Fruit fly (Drosophila melanogaster) whole organism, embryonic: ENCODE measurements around the gene Tlk.
A peak's percentile ranks its signal among the peaks of the same experiment; 100 is the strongest.

ENCODE experiments used
- Adf1 ChIP-seq: fragments of 200-800 bp; sonication (Bioruptor generic); IDR thresholded peaks from 2 replicates; pipeline ENCODE4 v1.3.6; 2022; ENCODE audit warnings: missing biosample characterization, missing genetic modification characterization
- Atf3 ChIP-seq: fragments of 200-800 bp; sonication (Bioruptor generic); optimal IDR thresholded peaks from 3 replicates; lab custom pipeline; 2016; ENCODE audit warnings: missing biosample characterization, missing genetic modification characterization
- CG11695 ChIP-seq: fragments of 200-800 bp; sonication (Bioruptor generic); IDR thresholded peaks from 3 replicates; pipeline ENCODE4 v1.3.6; 2022; ENCODE audit warnings: missing biosample characterization, missing genetic modification characterization
- CG12219 ChIP-seq: fragments of 200-800 bp; sonication (Bioruptor generic); optimal IDR thresholded peaks from 3 replicates; lab custom pipeline; 2018; ENCODE audit warnings: missing biosample characterization, mild to moderate bottlenecking, missing genetic modification characterization
- CG13296 ChIP-seq: fragments of 200-800 bp; sonication (Bioruptor generic); optimal IDR thresholded peaks from 3 replicates; lab custom pipeline; 2018; ENCODE audit warnings: missing biosample characterization, mild to moderate bottlenecking, missing genetic modification characterization
- CG14050 ChIP-seq: fragments of 200-800 bp; sonication (Bioruptor generic); IDR thresholded peaks from 3 replicates; pipeline ENCODE4 v1.3.6; 2022; ENCODE audit warnings: missing biosample characterization, missing genetic modification characterization
- CG14860 ChIP-seq: fragments of 200-800 bp; sonication (Bioruptor generic); IDR thresholded peaks from 3 replicates; pipeline ENCODE4 v1.3.6; 2022; ENCODE audit warnings: missing biosample characterization, missing genetic modification characterization; ENCODE audit not compliant: partially characterized antibody
- CG15269 ChIP-seq: fragments of 200-800 bp; sonication (Bioruptor generic); optimal IDR thresholded peaks from 2 replicates; lab custom pipeline; 2018; ENCODE audit warnings: missing biosample characterization, mild to moderate bottlenecking, missing genetic modification characterization, moderate library complexity
- CG16813 ChIP-seq: fragments of 200-800 bp; sonication (Bioruptor generic); IDR thresholded peaks from 3 replicates; pipeline ENCODE4 v1.3.6; 2022; ENCODE audit warnings: missing biosample characterization, missing genetic modification characterization; ENCODE audit not compliant: partially characterized antibody
- CG17385 ChIP-seq: fragments of 200-800 bp; sonication (Bioruptor generic); optimal IDR thresholded peaks from 3 replicates; lab custom pipeline; 2018; ENCODE audit warnings: missing biosample characterization, mild to moderate bottlenecking, missing genetic modification characterization
- CG30020 ChIP-seq: fragments of 200-800 bp; optimal IDR thresholded peaks from 2 replicates; lab custom pipeline; 2019; ENCODE audit warnings: missing biosample characterization, mild to moderate bottlenecking, missing genetic modification characterization, moderate library complexity
- CG30431 ChIP-seq: fragments of 200-800 bp; sonication (Bioruptor generic); optimal IDR thresholded peaks from 2 replicates; lab custom pipeline; 2017; ENCODE audit warnings: missing biosample characterization, missing genetic modification characterization
- CG31365 ChIP-seq: fragments of 200-800 bp; sonication (Bioruptor generic); optimal IDR thresholded peaks from 2 replicates; lab custom pipeline; 2018; ENCODE audit warnings: missing biosample characterization, mild to moderate bottlenecking, missing genetic modification characterization
- CG4282 ChIP-seq: fragments of 200-800 bp; sonication (Bioruptor generic); optimal IDR thresholded peaks from 2 replicates; lab custom pipeline; 2016; ENCODE audit warnings: missing biosample characterization, missing genetic modification characterization
- CG4360 ChIP-seq: fragments of 200-800 bp; sonication (Bioruptor generic); IDR thresholded peaks from 2 replicates; pipeline ENCODE4 v1.3.6; 2022; ENCODE audit warnings: missing biosample characterization, missing genetic modification characterization
- CG5180 ChIP-seq: fragments of 200-800 bp; sonication (Bioruptor generic); optimal IDR thresholded peaks from 3 replicates; lab custom pipeline; 2017; ENCODE audit warnings: missing biosample characterization, missing genetic modification characterization, mild to moderate bottlenecking, moderate library complexity, missing genetic modification reagents
- CG8290 ChIP-seq, 3 experiments: fragments of 200-800 bp; sonication (Bioruptor generic); optimal IDR thresholded peaks; 2 replicates each; lab custom pipeline; 2016 to 2019; ENCODE audit warnings: missing biosample characterization in 3 of 3, missing genetic modification characterization in 3 of 3, mild to moderate bottlenecking in 2 of 3, moderate library complexity in 1 of 3
- CG8359 ChIP-seq: fragments of 200-800 bp; sonication (Bioruptor generic); optimal IDR thresholded peaks from 2 replicates; lab custom pipeline; 2017; ENCODE audit warnings: missing biosample characterization, mild to moderate bottlenecking, missing genetic modification characterization, borderline replicate concordance
- CkIIα-i1 ChIP-seq: fragments of 200-800 bp; sonication (Bioruptor generic); IDR thresholded peaks from 2 replicates; pipeline ENCODE4 v1.3.6; 2022; ENCODE audit warnings: missing biosample characterization, missing genetic modification characterization
- CrebB ChIP-seq: fragments of 200-800 bp; sonication (Bioruptor generic); optimal IDR thresholded peaks from 3 replicates; lab custom pipeline; 2018; ENCODE audit warnings: missing biosample characterization, mild to moderate bottlenecking, missing genetic modification characterization
- D ChIP-seq, 2 experiments: fragments of 200-800 bp in 1 of 2; fragments of >200 bp in 1 of 2; sonication (Bioruptor generic) in 1 of 2; optimal IDR thresholded peaks; 2 replicates in 1 of 2; 3 replicates in 1 of 2; lab custom pipeline; 2017; ENCODE audit warnings: mild to moderate bottlenecking in 1 of 2, missing biosample characterization in 1 of 2, missing genetic modification characterization in 1 of 2, missing genetic modification reagents in 1 of 2
- Deaf1 ChIP-seq: fragments of 200-800 bp; optimal IDR thresholded peaks from 3 replicates; lab custom pipeline; 2019; ENCODE audit warnings: missing biosample characterization, mild to moderate bottlenecking, missing genetic modification characterization, moderate library complexity
- Doc3 ChIP-seq: fragments of 200-800 bp; sonication (Bioruptor generic); IDR thresholded peaks from 3 replicates; pipeline ENCODE4 v1.3.6; 2022; ENCODE audit warnings: missing biosample characterization, missing genetic modification characterization; ENCODE audit not compliant: partially characterized antibody
- Elba2 ChIP-seq: fragments of 200-800 bp; sonication (Bioruptor generic); optimal IDR thresholded peaks from 3 replicates; lab custom pipeline; 2016; ENCODE audit warnings: missing biosample characterization, missing genetic modification characterization
- H15 ChIP-seq: fragments of 200-800 bp; sonication (Bioruptor generic); IDR thresholded peaks from 3 replicates; pipeline ENCODE4 v1.3.6; 2022; ENCODE audit warnings: missing biosample characterization, missing genetic modification characterization
- Kr ChIP-seq: fragments of 200-800 bp; sonication (Bioruptor generic); optimal IDR thresholded peaks from 2 replicates; lab custom pipeline; 2017; ENCODE audit warnings: missing biosample characterization, mild to moderate bottlenecking, missing genetic modification characterization
- Med ChIP-seq: fragments of 200-800 bp; sonication (Bioruptor generic); peaks from one replicate; lab custom pipeline; 2016; ENCODE audit warnings: missing biosample characterization, missing genetic modification characterization, mild to moderate bottlenecking, inconsistent platforms, moderate library complexity
- Oli ChIP-seq: fragments of 200-800 bp; sonication (Bioruptor generic); optimal IDR thresholded peaks from 2 replicates; lab custom pipeline; 2018; ENCODE audit warnings: missing biosample characterization, mild to moderate bottlenecking, missing genetic modification characterization, moderate library complexity
- Pdp1 ChIP-seq, 2 experiments: fragments of 200-800 bp; sonication (Bioruptor generic); optimal IDR thresholded peaks; 3 replicates each; lab custom pipeline; 2016; ENCODE audit warnings: missing biosample characterization in 2 of 2, missing genetic modification characterization in 2 of 2, mild to moderate bottlenecking in 1 of 2, moderate library complexity in 1 of 2
- Six4 ChIP-seq: fragments of 200-800 bp; sonication (Bioruptor generic); optimal IDR thresholded peaks from 2 replicates; lab custom pipeline; 2016; ENCODE audit warnings: missing biosample characterization, missing genetic modification characterization
- abd-A ChIP-seq: fragments of 200-800 bp; sonication (Bioruptor generic); optimal IDR thresholded peaks from 3 replicates; lab custom pipeline; 2019; ENCODE audit warnings: missing biosample characterization, mild to moderate bottlenecking, missing genetic modification characterization, moderate library complexity
- corto ChIP-seq: fragments of 200-800 bp; sonication (Bioruptor generic); optimal IDR thresholded peaks from 2 replicates; lab custom pipeline; 2016; ENCODE audit warnings: missing biosample characterization, mild to moderate bottlenecking, missing genetic modification characterization, moderate library complexity
- cwo ChIP-seq: fragments of 200-800 bp; sonication (Bioruptor generic); optimal IDR thresholded peaks from 3 replicates; lab custom pipeline; 2017; ENCODE audit warnings: missing biosample characterization, missing genetic modification characterization, mild to moderate bottlenecking, moderate library complexity, missing genetic modification reagents
- dan ChIP-seq: fragments of 200-800 bp; sonication (Bioruptor generic); IDR thresholded peaks from 2 replicates; pipeline ENCODE4 v1.3.6; 2022; ENCODE audit warnings: missing biosample characterization, missing genetic modification characterization
- ewg ChIP-seq: fragments of 200-800 bp; sonication (Bioruptor generic); optimal IDR thresholded peaks from 3 replicates; lab custom pipeline; 2017; ENCODE audit warnings: mild to moderate bottlenecking, missing biosample characterization, missing genetic modification reagents, missing genetic modification characterization
- eyg ChIP-seq: fragments of 200-800 bp; sonication (Bioruptor generic); optimal IDR thresholded peaks from 3 replicates; lab custom pipeline; 2016; ENCODE audit warnings: missing biosample characterization, missing genetic modification characterization
- ham ChIP-seq: fragments of 200-800 bp; sonication (Bioruptor generic); IDR thresholded peaks from 2 replicates; pipeline ENCODE4 v1.3.6; 2022; ENCODE audit warnings: missing biosample characterization, missing genetic modification characterization
- kni ChIP-seq: fragments of 200-800 bp; sonication (Bioruptor generic); optimal IDR thresholded peaks from 3 replicates; lab custom pipeline; 2017; ENCODE audit warnings: mild to moderate bottlenecking, missing biosample characterization, missing genetic modification reagents, missing genetic modification characterization
- lbe ChIP-seq: fragments of 200-800 bp; sonication (Bioruptor generic); optimal IDR thresholded peaks from 2 replicates; lab custom pipeline; 2016; ENCODE audit warnings: missing biosample characterization, mild to moderate bottlenecking, missing genetic modification characterization
- lmd ChIP-seq: fragments of 200-800 bp; sonication (Bioruptor generic); IDR thresholded peaks from 2 replicates; pipeline ENCODE4 v1.3.6; 2022; ENCODE audit warnings: missing biosample characterization, missing genetic modification characterization
- mirr ChIP-seq: fragments of 200-800 bp; sonication (Bioruptor generic); optimal IDR thresholded peaks from 3 replicates; lab custom pipeline; 2018; ENCODE audit warnings: missing biosample characterization, mild to moderate bottlenecking, missing genetic modification characterization
- org-1 ChIP-seq: fragments of 200-800 bp; sonication (Bioruptor generic); optimal IDR thresholded peaks from 2 replicates; lab custom pipeline; 2017; ENCODE audit warnings: missing biosample characterization, missing genetic modification characterization
- p53 ChIP-seq: fragments of 200-800 bp; sonication (Bioruptor generic); optimal IDR thresholded peaks from 2 replicates; lab custom pipeline; 2016; ENCODE audit warnings: missing biosample characterization, missing genetic modification characterization
- run ChIP-seq: fragments of 200-800 bp; sonication (Bioruptor generic); optimal IDR thresholded peaks from 3 replicates; lab custom pipeline; 2018; ENCODE audit warnings: missing biosample characterization, mild to moderate bottlenecking, missing genetic modification characterization
- tin ChIP-seq: fragments of 200-800 bp; sonication (Bioruptor generic); optimal IDR thresholded peaks from 3 replicates; lab custom pipeline; 2016; ENCODE audit warnings: missing biosample characterization, missing genetic modification characterization
- tio ChIP-seq: fragments of 200-800 bp; sonication (Bioruptor generic); optimal IDR thresholded peaks from 2 replicates; lab custom pipeline; 2017; ENCODE audit warnings: missing biosample characterization, missing genetic modification characterization, inconsistent platforms
- tna ChIP-seq: fragments of 200-800 bp; sonication (Bioruptor generic); IDR thresholded peaks from 2 replicates; pipeline ENCODE4 v1.3.6; 2022; ENCODE audit warnings: missing biosample characterization, missing genetic modification characterization; ENCODE audit not compliant: partially characterized antibody
- ttk ChIP-seq: fragments of 200-800 bp; sonication (Bioruptor generic); IDR thresholded peaks from 2 replicates; pipeline ENCODE4 v2.1.2; 2022; ENCODE audit warnings: missing biosample characterization, missing genetic modification characterization

Gene Tlk

dm6 chrX:3778135-3778951 is 58.5 kb downstream of the Tlk start (continued):
- TF ChIP-seq tin (GFP tag; lab: Kevin White, UChicago) (no peak), CkIIα-i1 (GFP tag; lab: Robert Waterston, UW) (no peak), CG14050 (GFP tag; lab: Robert Waterston, UW) (no peak), CG13296 (GFP tag; lab: Kevin White, UChicago) (no peak), ewg (GFP tag; lab: Kevin White, UChicago) (no peak), cwo (GFP tag; lab: Kevin White, UChicago) (peak; percentile 4), CG30431 (GFP tag; lab: Kevin White, UChicago) (no peak), lbe (GFP tag; lab: Kevin White, UChicago) (peak; percentile 62), Atf3 (GFP tag; lab: Kevin White, UChicago) (no peak), CG8359 (no peak), D (optimal IDR thresholded peaks at IDR 0.05; lab: Kevin White, UChicago) (no peak), D (GFP tag; optimal IDR thresholded peaks at IDR 0.05; lab: Kevin White, UChicago) (no peak), kni (GFP tag; lab: Kevin White, UChicago) (peak; percentile 57), run (tag; lab: Kevin White, UChicago) (no peak), Adf1 (GFP tag; lab: Robert Waterston, UW) (peak; percentile 94), corto (GFP tag; lab: Kevin White, UChicago) (peak; percentile 39), dan (GFP tag; lab: Robert Waterston, UW) (no peak), eyg (GFP tag; lab: Kevin White, UChicago) (no peak), Elba2 (GFP tag; lab: Kevin White, UChicago) (peak; percentile 51), mirr (peak; percentile 70), tio (GFP tag; lab: Kevin White, UChicago) (no peak), ttk (GFP tag; lab: Robert Waterston, UW) (no peak), p53 (GFP tag; lab: Kevin White, UChicago) (no peak), CG30020 (no peak), tna (GFP tag; lab: Robert Waterston, UW) (no peak), Six4 (GFP tag; lab: Kevin White, UChicago) (no peak), CG8290 (GFP tag; optimal IDR thresholded peaks at IDR 0.05; lab: Kevin White, UChicago) (no peak), CG8290 (tag; optimal IDR thresholded peaks at IDR 0.05; lab: Kevin White, UChicago) (peak in 1 of 2 experiments; percentile 28), abd-A (peak; percentile 90), Deaf1 (tag; lab: Kevin White, UChicago) (peak; percentile 99), org-1 (GFP tag; lab: Kevin White, UChicago) (no peak), Med (peak; percentile 70), Pdp1 (GFP tag; optimal IDR thresholded peaks at IDR 0.05; lab: Kevin White, UChicago) (no peak), CG12219 (GFP tag; lab: Kevin White, UChicago) (no peak), CG15269 (tag; lab: Kevin White, UChicago) (no peak), CrebB (tag; lab: Kevin White, UChicago) (no peak), H15 (GFP tag; lab: Robert Waterston, UW) (no peak), CG4360 (GFP tag; lab: Robert Waterston, UW) (peak; percentile 96), CG5180 (GFP tag; lab: Kevin White, UChicago) (peak; percentile 98), CG11695 (no peak), CG31365 (tag; lab: Kevin White, UChicago) (no peak), CG17385 (GFP tag; lab: Kevin White, UChicago) (no peak), Oli (no peak), CG14860 (no peak), ham (GFP tag; lab: Robert Waterston, UW) (no peak), CG4282 (no peak), Doc3 (GFP tag; lab: Robert Waterston, UW) (no peak), lmd (GFP tag; lab: Robert Waterston, UW) (no peak), Kr (GFP tag; lab: Kevin White, UChicago) (no peak), CG16813 (no peak)
